Fruit fly (Drosophila melanogaster) whole organism, wandering third instar larva: ENCODE measurements around the gene CG34404.
A peak's percentile ranks its signal among the peaks of the same experiment; 100 is the strongest.

Experiments
- Abd-B ChIP-seq: fragments of >200 bp; optimal IDR thresholded peaks from 2 replicates; lab custom pipeline; 2017; ENCODE audit warnings: missing biosample characterization, missing genetic modification characterization
- CG32264 ChIP-seq: fragments of 200-800 bp; sonication (Bioruptor generic); optimal IDR thresholded peaks from 2 replicates; lab custom pipeline; 2016; ENCODE audit warnings: missing biosample characterization, missing genetic modification characterization
- CG9705 ChIP-seq: fragments of 200-800 bp; sonication (Bioruptor generic); optimal IDR thresholded peaks from 2 replicates; lab custom pipeline; 2018; ENCODE audit warnings: missing biosample characterization, mild to moderate bottlenecking, missing genetic modification characterization
- CrebA ChIP-seq: fragments of 200-800 bp; sonication (Bioruptor generic); optimal IDR thresholded peaks from 2 replicates; lab custom pipeline; 2016; ENCODE audit warnings: missing biosample characterization, mild to moderate bottlenecking, missing genetic modification characterization, borderline replicate concordance
- Dfd ChIP-seq: fragments of >200 bp; optimal IDR thresholded peaks from 2 replicates; lab custom pipeline; 2017; ENCODE audit warnings: missing biosample characterization, missing genetic modification characterization
- Dif ChIP-seq: fragments of 200-275, 200-300 bp; sonication (Bioruptor generic); optimal IDR thresholded peaks from 2 replicates; lab custom pipeline; 2018; ENCODE audit warnings: missing biosample characterization, missing genetic modification characterization; ENCODE audit not compliant: partially characterized antibody
- GATAd ChIP-seq: sonication (Bioruptor generic); optimal IDR thresholded peaks from 2 replicates; lab custom pipeline; 2016; ENCODE audit warnings: missing biosample characterization, missing genetic modification characterization
- HLH106 ChIP-seq: fragments of 200-800 bp; optimal IDR thresholded peaks from 3 replicates; lab custom pipeline; 2019; ENCODE audit warnings: missing biosample characterization, mild to moderate bottlenecking, missing genetic modification characterization, moderate library complexity
- Hnf4 ChIP-seq: fragments of 200-800 bp; sonication (Bioruptor generic); optimal IDR thresholded peaks from 2 replicates; lab custom pipeline; 2016; ENCODE audit warnings: missing biosample characterization, mild to moderate bottlenecking, missing genetic modification characterization
- Hr83 ChIP-seq: fragments of 200-300 bp; sonication (Bioruptor generic); optimal IDR thresholded peaks from 2 replicates; lab custom pipeline; 2016; ENCODE audit warnings: missing biosample characterization, mild to moderate bottlenecking, missing genetic modification characterization, moderate library complexity; ENCODE audit not compliant: poor library complexity, severe bottlenecking
- Mio ChIP-seq: sonication (Bioruptor generic); optimal IDR thresholded peaks from 2 replicates; lab custom pipeline; 2016; ENCODE audit warnings: missing biosample characterization, missing genetic modification characterization
- Myc ChIP-seq: fragments of >200 bp; optimal IDR thresholded peaks from 2 replicates; lab custom pipeline; 2017
- N ChIP-seq: fragments of >200 bp; optimal IDR thresholded peaks from 2 replicates; lab custom pipeline; 2018; ENCODE audit warnings: missing biosample characterization, missing external identifiers, missing genetic modification characterization
- OdsH ChIP-seq: fragments of 200-800 bp; sonication (Bioruptor generic); optimal IDR thresholded peaks from 2 replicates; lab custom pipeline; 2016; ENCODE audit warnings: missing biosample characterization, mild to moderate bottlenecking, missing genetic modification characterization
- Rel ChIP-seq, 2 experiments: fragments of 200-800 bp; sonication (Bioruptor generic) in 1 of 2; optimal IDR thresholded peaks; 2 replicates in 1 of 2; 3 replicates in 1 of 2; lab custom pipeline; 2016 to 2019; ENCODE audit warnings: mild to moderate bottlenecking in 2 of 2, missing biosample characterization in 2 of 2, missing genetic modification characterization in 2 of 2, moderate library complexity in 1 of 2
- Sp1 ChIP-seq: fragments of 200-800 bp; sonication (Bioruptor generic); optimal IDR thresholded peaks from 3 replicates; lab custom pipeline; 2019; ENCODE audit warnings: missing biosample characterization, mild to moderate bottlenecking, missing genetic modification characterization, moderate library complexity
- dl ChIP-seq, 2 experiments: fragments of 175-275, 200-275 bp in 1 of 2; fragments of 200-275 bp in 1 of 2; sonication (Bioruptor generic); optimal IDR thresholded peaks; lab custom pipeline; 2018; ENCODE audit warnings: mild to moderate bottlenecking in 2 of 2, missing biosample characterization in 2 of 2, missing genetic modification characterization in 2 of 2, moderate library complexity in 2 of 2; ENCODE audit not compliant: partially characterized antibody in 2 of 2, insufficient read depth in 1 of 2
- dmrt93B ChIP-seq: fragments of 200-800 bp; sonication (Bioruptor generic); optimal IDR thresholded peaks from 2 replicates; lab custom pipeline; 2018; ENCODE audit warnings: missing biosample characterization, mild to moderate bottlenecking, missing genetic modification characterization
- ey ChIP-seq: fragments of 200-800 bp; sonication (Bioruptor generic); optimal IDR thresholded peaks from 2 replicates; lab custom pipeline; 2016; ENCODE audit warnings: missing biosample characterization, missing genetic modification characterization
- foxo ChIP-seq, 2 experiments: fragments of 200-800 bp; sonication (Bioruptor generic); optimal IDR thresholded peaks; 2 replicates in 1 of 2; 3 replicates in 1 of 2; lab custom pipeline; 2016 to 2017; ENCODE audit warnings: missing biosample characterization in 2 of 2, missing genetic modification characterization in 2 of 2
- fru ChIP-seq: fragments of 200-800 bp; sonication (Bioruptor generic); optimal IDR thresholded peaks from 3 replicates; lab custom pipeline; 2016; ENCODE audit warnings: missing biosample characterization, mild to moderate bottlenecking, missing genetic modification characterization
- h ChIP-seq: fragments of 200-800 bp; sonication (Bioruptor generic); optimal IDR thresholded peaks from 3 replicates; lab custom pipeline; 2016; ENCODE audit warnings: missing biosample characterization, mild to moderate bottlenecking, missing genetic modification characterization
- jim ChIP-seq: fragments of 175-275, 200-325 bp; sonication (Bioruptor generic); optimal IDR thresholded peaks from 2 replicates; lab custom pipeline; 2016; ENCODE audit warnings: missing biosample characterization, mild to moderate bottlenecking, missing genetic modification characterization
- psq ChIP-seq: fragments of 200-800 bp; sonication (Bioruptor generic); optimal IDR thresholded peaks from 3 replicates; lab custom pipeline; 2017; ENCODE audit warnings: missing biosample characterization, mild to moderate bottlenecking, missing genetic modification characterization, moderate library complexity
- sv ChIP-seq: fragments of 200-800 bp; sonication (Bioruptor generic); optimal IDR thresholded peaks from 3 replicates; lab custom pipeline; 2016; ENCODE audit warnings: missing biosample characterization, missing genetic modification characterization
- tai ChIP-seq: sonication (Bioruptor generic); optimal IDR thresholded peaks from 2 replicates; lab custom pipeline; 2016; ENCODE audit warnings: missing biosample characterization, missing genetic modification characterization
- woc ChIP-seq: sonication (Bioruptor generic); optimal IDR thresholded peaks from 2 replicates; lab custom pipeline; 2016; ENCODE audit warnings: missing biosample characterization, mild to moderate bottlenecking, missing genetic modification characterization

Gene CG34404

DNA sequence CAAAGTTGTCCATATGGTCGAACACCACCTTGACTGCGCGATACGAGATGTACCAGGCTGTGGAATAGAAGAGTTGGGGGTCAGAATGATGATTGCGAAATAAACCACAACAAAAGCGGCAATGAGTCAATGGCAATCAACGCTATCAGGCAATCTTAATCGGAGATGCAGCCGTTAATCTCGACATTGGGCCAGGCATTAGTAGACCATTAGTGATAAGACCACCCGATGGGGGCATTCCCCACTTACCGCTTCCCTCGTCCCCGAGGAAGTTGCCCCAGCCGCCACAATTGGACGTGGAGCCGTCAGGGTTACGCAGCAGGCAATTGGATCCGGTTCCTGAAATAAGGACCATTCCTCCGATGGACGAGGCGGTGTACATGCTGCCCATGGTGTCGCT, 28.4 kb downstream of the CG34404 start:
- TF ChIP-seq CrebA (GFP tag; lab: Kevin White, UChicago) (no peak), Dif (GFP tag; lab: Kevin White, UChicago) (no peak), N (GFP tag; lab: Kevin White, UChicago) (no peak), Rel (GFP tag; optimal IDR thresholded peaks at IDR 0.05; lab: Kevin White, UChicago) (no peak), Rel (tag; optimal IDR thresholded peaks at IDR 0.05; lab: Kevin White, UChicago) (peak; percentile 76), Mio (GFP tag; lab: Kevin White, UChicago) (no peak)

DNA sequence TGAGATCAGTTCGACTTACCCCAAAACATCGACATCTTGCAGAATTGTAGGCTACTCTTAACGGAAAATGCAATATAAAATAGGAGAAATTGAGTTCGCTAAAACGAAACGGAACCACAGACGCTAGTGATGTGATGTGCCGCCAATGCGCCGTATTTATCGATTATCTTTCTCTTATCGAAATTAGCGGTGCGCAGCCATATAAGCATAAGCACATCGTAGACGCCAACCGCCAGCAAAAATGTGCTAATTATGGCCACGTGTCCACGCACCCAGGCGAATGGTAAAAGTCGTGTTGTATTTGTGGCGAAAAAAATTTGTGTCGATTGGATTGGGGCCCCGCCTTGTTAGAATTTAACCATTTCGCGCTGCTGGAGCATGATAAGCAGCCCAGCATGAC, 34.5 kb downstream of the CG34404 start, which contains the start of the genes Fkbp39 and Cyfip:
TSS of gene Fkbp39 (minus strand) at position 140 of the 400 bp plus-strand sequence.
TSS of gene Cyfip (plus strand) at position 273 of the 400 bp plus-strand sequence.
- TF ChIP-seq HLH106 (peak; percentile 49), psq (GFP tag; lab: Kevin White, UChicago) (peak; percentile 4), sv (peak; percentile 21), Hnf4 (GFP tag; lab: Kevin White, UChicago) (no peak), Myc (peak; percentile 79), Mio (GFP tag; lab: Kevin White, UChicago) (no peak), Abd-B (GFP tag; lab: Kevin White, UChicago) (no peak), h (no peak), CG32264 (GFP tag; lab: Kevin White, UChicago) (no peak), tai (no peak), OdsH (peak; percentile 37), Rel (GFP tag; optimal IDR thresholded peaks at IDR 0.05; lab: Kevin White, UChicago) (no peak), Rel (tag; optimal IDR thresholded peaks at IDR 0.05; lab: Kevin White, UChicago) (peak; percentile 47), Sp1 (GFP tag; lab: Kevin White, UChicago) (peak; percentile 22), fru (no peak), foxo (GFP tag; optimal IDR thresholded peaks at IDR 0.05; lab: Kevin White, UChicago) (no peak), Hr83 (GFP tag; lab: Kevin White, UChicago) (peak; percentile 86)

DNA sequence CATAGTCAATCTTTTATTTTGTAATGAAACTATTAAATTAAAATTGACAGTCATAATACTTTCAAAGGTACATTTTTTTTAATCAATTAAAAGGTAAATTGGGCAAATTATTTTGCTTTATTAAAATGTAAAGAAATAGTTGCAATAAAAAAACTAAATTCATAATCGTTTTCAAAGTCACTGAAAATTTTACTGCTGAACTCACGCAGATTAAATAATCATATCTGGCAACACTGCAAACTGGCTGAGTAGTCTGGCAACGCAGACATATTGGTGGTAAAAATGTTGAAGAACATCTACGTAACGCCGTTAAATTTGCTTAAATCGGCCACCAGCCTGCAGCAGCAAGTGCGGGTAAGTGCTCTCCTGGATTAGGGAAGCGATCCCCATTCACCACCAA, 37.0 kb downstream of the CG34404 start, which contains the start of gene mRpL9:
TSS of gene mRpL9 (plus strand) at position 267 of the 400 bp plus-strand sequence.
- TF ChIP-seq dmrt93B (GFP tag; lab: Kevin White, UChicago) (no peak), dl (GFP tag; optimal IDR thresholded peaks at IDR 0.05; lab: Kevin White, UChicago; ENCODE audit: insufficient read depth in 1 of 2, partially characterized antibody in 2 of 2) (no peak), Hr83 (GFP tag; lab: Kevin White, UChicago) (peak; percentile 56), tai (no peak), woc (GFP tag; lab: Kevin White, UChicago) (no peak), OdsH (peak; percentile 8), fru (no peak), HLH106 (peak; percentile 57), jim (no peak), Mio (GFP tag; lab: Kevin White, UChicago) (no peak), ey (GFP tag; lab: Kevin White, UChicago) (peak; percentile 28)

DNA sequence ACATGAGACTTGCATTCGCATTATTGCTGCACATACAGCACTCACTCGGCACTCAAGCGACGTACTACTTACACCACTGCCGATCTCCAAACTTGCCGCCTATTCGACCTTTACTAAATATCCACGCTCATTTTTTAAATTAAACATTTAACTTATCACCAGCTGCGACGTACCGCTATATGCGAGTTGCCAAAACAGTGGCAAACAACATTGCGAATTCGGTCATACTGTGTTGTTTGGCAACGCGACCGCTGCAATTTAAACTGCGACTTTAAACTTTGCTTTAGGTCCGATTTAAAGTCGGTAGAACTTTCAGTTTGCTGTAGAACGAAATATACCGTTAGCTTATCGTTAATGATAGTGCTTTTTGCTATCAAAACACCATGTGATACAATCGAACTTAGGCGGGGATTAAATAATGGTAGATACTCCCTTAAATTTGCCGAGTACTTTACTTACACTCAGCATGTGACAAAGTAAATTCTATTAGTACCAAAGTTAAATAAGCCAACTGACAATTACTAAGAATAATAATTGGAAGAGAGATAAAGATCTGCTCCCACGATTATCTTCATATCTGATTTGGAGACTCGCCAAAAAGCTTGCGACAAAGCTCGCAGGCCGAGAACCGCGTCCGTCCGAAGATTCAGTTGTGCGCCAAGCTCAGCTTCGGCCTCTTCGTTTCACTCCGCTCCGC, 39.2 kb downstream of the CG34404 start, which contains the start of the genes CG6236 and ea:
TSS of gene CG6236 (minus strand) at position 187 of the 697 bp plus-strand sequence.
TSS of gene ea (plus strand) at position 647 of the 697 bp plus-strand sequence.
- TF ChIP-seq Myc (peak; percentile 66), Mio (GFP tag; lab: Kevin White, UChicago) (no peak)

DNA sequence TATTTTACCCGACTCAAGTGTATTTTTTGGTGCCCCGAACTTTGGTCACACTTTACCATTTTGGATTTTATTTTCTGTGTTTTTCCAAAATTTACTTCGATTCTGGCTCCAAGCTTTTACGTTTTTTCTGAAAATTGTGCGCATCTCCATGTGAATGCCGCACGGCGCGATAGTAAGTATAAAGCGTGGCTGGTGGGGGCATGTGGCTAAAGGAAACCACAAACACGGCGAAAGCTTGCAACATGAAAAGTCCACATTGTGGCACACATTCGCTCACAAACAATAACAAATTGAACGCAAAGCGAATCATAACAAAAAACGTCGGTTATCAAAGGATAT, 46.7 kb downstream of the CG34404 start, which contains the start of gene ear:
TSS of gene ear (plus strand) at position 10 of the 339 bp plus-strand sequence.
- TF ChIP-seq fru (no peak), CG9705 (GFP tag; lab: Kevin White, UChicago) (no peak), Dfd (no peak), Rel (GFP tag; optimal IDR thresholded peaks at IDR 0.05; lab: Kevin White, UChicago) (no peak), Rel (tag; optimal IDR thresholded peaks at IDR 0.05; lab: Kevin White, UChicago) (peak; percentile 14), GATAd (no peak)
